Fruit fly (Drosophila melanogaster) whole organism, embryonic: ENCODE data around the gene CG14401.

Experiments used
- Adf1 ChIP-seq: fragments of 200-800 bp; sonication (Bioruptor generic); IDR thresholded peaks from 2 replicates; pipeline ENCODE4 v1.3.6; 2022; ENCODE audit warnings: missing biosample characterization, missing genetic modification characterization
- Bgb ChIP-seq: fragments of 200-800 bp; sonication (Bioruptor generic); IDR thresholded peaks from 2 replicates; pipeline ENCODE4 v1.3.6; 2022; ENCODE audit warnings: missing biosample characterization, missing genetic modification characterization; ENCODE audit not compliant: partially characterized antibody
- Bteb2 ChIP-seq: fragments of 200-800 bp; sonication (Bioruptor generic); optimal IDR thresholded peaks from 2 replicates; lab custom pipeline; 2016; ENCODE audit warnings: missing biosample characterization, missing genetic modification characterization
- CG12219 ChIP-seq: fragments of 200-800 bp; sonication (Bioruptor generic); optimal IDR thresholded peaks from 3 replicates; lab custom pipeline; 2018; ENCODE audit warnings: missing biosample characterization, mild to moderate bottlenecking, missing genetic modification characterization
- CG12299 ChIP-seq: fragments of 200-800 bp; sonication (Bioruptor generic); optimal IDR thresholded peaks from 2 replicates; lab custom pipeline; 2018; ENCODE audit warnings: missing biosample characterization, mild to moderate bottlenecking, missing genetic modification characterization
- CG12391 ChIP-seq: fragments of 200-800 bp; sonication (Bioruptor generic); optimal IDR thresholded peaks from 3 replicates; lab custom pipeline; 2018; ENCODE audit warnings: missing biosample characterization, mild to moderate bottlenecking, missing genetic modification characterization, moderate library complexity
- CG13894 ChIP-seq: fragments of 200-800 bp; sonication (Bioruptor generic); optimal IDR thresholded peaks from 3 replicates; lab custom pipeline; 2018; ENCODE audit warnings: missing biosample characterization, mild to moderate bottlenecking, missing genetic modification characterization, moderate library complexity
- CG15269 ChIP-seq: fragments of 200-800 bp; sonication (Bioruptor generic); optimal IDR thresholded peaks from 2 replicates; lab custom pipeline; 2018; ENCODE audit warnings: missing biosample characterization, mild to moderate bottlenecking, missing genetic modification characterization, moderate library complexity
- CG15514 ChIP-seq: fragments of 200-800 bp; sonication (Bioruptor generic); optimal IDR thresholded peaks from 3 replicates; lab custom pipeline; 2017; ENCODE audit warnings: missing biosample characterization, missing genetic modification characterization, mild to moderate bottlenecking, moderate library complexity, missing genetic modification reagents
- CG18476 ChIP-seq: fragments of 200-800 bp; sonication (Bioruptor generic); optimal IDR thresholded peaks from 2 replicates; lab custom pipeline; 2016; ENCODE audit warnings: missing biosample characterization, mild to moderate bottlenecking, missing genetic modification characterization
- CG4707 ChIP-seq: fragments of 200-800 bp; sonication (Bioruptor generic); optimal IDR thresholded peaks from 2 replicates; lab custom pipeline; 2018; ENCODE audit warnings: missing biosample characterization, mild to moderate bottlenecking, missing genetic modification characterization, moderate library complexity
- CG6689 ChIP-seq: fragments of 200-800 bp; sonication (Bioruptor generic); IDR thresholded peaks from 2 replicates; pipeline ENCODE4 v1.3.6; 2022; ENCODE audit warnings: missing biosample characterization, missing genetic modification characterization
- CG7357 ChIP-seq: fragments of 200-800 bp; sonication (Bioruptor generic); IDR thresholded peaks from 3 replicates; pipeline ENCODE4 v1.3.6; 2022; ENCODE audit warnings: missing biosample characterization, missing genetic modification characterization
- CG7372 ChIP-seq: fragments of 200-800 bp; sonication (Bioruptor generic); IDR thresholded peaks from 2 replicates; pipeline ENCODE4 v1.3.6; 2022; ENCODE audit warnings: missing biosample characterization, missing genetic modification characterization
- Drgx ChIP-seq: fragments of 200-800 bp; sonication (Bioruptor generic); IDR thresholded peaks from 2 replicates; pipeline ENCODE4 v1.3.6; 2022; ENCODE audit warnings: missing biosample characterization, missing genetic modification characterization
- Ets65A ChIP-seq: fragments of 200-800 bp; sonication (Bioruptor generic); peaks from one replicate; lab custom pipeline; 2016; ENCODE audit warnings: missing biosample characterization, missing genetic modification characterization
- HLH3B ChIP-seq: fragments of 200-800 bp; sonication (Bioruptor generic); IDR thresholded peaks from 2 replicates; pipeline ENCODE4 v1.3.6; 2022; ENCODE audit warnings: missing biosample characterization, missing genetic modification characterization
- HLH54F ChIP-seq: fragments of 200-800 bp; sonication (Bioruptor generic); optimal IDR thresholded peaks from 3 replicates; lab custom pipeline; 2016; ENCODE audit warnings: missing biosample characterization, missing genetic modification characterization
- Med ChIP-seq: fragments of 200-800 bp; sonication (Bioruptor generic); peaks from one replicate; lab custom pipeline; 2016; ENCODE audit warnings: missing biosample characterization, missing genetic modification characterization, mild to moderate bottlenecking, inconsistent platforms, moderate library complexity
- NFAT ChIP-seq: fragments of 200-800 bp; sonication (Bioruptor generic); IDR thresholded peaks from 2 replicates; pipeline ENCODE4 v1.3.6; 2022; ENCODE audit warnings: missing biosample characterization, missing genetic modification characterization
- NK7.1 ChIP-seq: fragments of 200-800 bp; sonication (Bioruptor generic); optimal IDR thresholded peaks from 3 replicates; lab custom pipeline; 2016; ENCODE audit warnings: missing biosample characterization, missing genetic modification characterization
- Nf-YB ChIP-seq: fragments of 200-800 bp; sonication (Bioruptor generic); optimal IDR thresholded peaks from 3 replicates; lab custom pipeline; 2019; ENCODE audit warnings: missing biosample characterization, mild to moderate bottlenecking, missing genetic modification characterization, moderate library complexity
- Nf-YC ChIP-seq: fragments of 200-800 bp; optimal IDR thresholded peaks from 3 replicates; lab custom pipeline; 2019; ENCODE audit warnings: missing biosample characterization, mild to moderate bottlenecking, missing genetic modification characterization, moderate library complexity
- Pdp1 ChIP-seq, 2 experiments: fragments of 200-800 bp; sonication (Bioruptor generic); optimal IDR thresholded peaks; 3 replicates each; lab custom pipeline; 2016; ENCODE audit warnings: missing biosample characterization in 2 of 2, missing genetic modification characterization in 2 of 2, mild to moderate bottlenecking in 1 of 2, moderate library complexity in 1 of 2
- Rx ChIP-seq: fragments of 200-800 bp; sonication (Bioruptor generic); IDR thresholded peaks from 2 replicates; pipeline ENCODE4 v1.3.6; 2022; ENCODE audit warnings: missing biosample characterization, missing genetic modification characterization
- Spps ChIP-seq: fragments of 200-800 bp; sonication (Bioruptor generic); optimal IDR thresholded peaks from 2 replicates; lab custom pipeline; 2018; ENCODE audit warnings: missing biosample characterization, mild to moderate bottlenecking, missing genetic modification characterization
- ab ChIP-seq: fragments of 200-800 bp; sonication (Bioruptor generic); optimal IDR thresholded peaks from 2 replicates; lab custom pipeline; 2016; ENCODE audit warnings: missing biosample characterization, missing genetic modification characterization
- ap ChIP-seq: fragments of 200-800 bp; sonication (Bioruptor generic); IDR thresholded peaks from 2 replicates; pipeline ENCODE4 v1.3.6; 2022; ENCODE audit warnings: missing biosample characterization, missing genetic modification characterization
- bbx ChIP-seq: fragments of 200-800 bp; sonication (Bioruptor generic); IDR thresholded peaks from 2 replicates; pipeline ENCODE4 v1.3.6; 2022; ENCODE audit warnings: missing biosample characterization, missing genetic modification characterization; ENCODE audit not compliant: partially characterized antibody
- btn ChIP-seq: fragments of 200-800 bp; sonication (Bioruptor generic); optimal IDR thresholded peaks from 2 replicates; lab custom pipeline; 2016; ENCODE audit warnings: missing biosample characterization, missing genetic modification characterization
- chinmo ChIP-seq: fragments of 200-800 bp; sonication (Bioruptor generic); IDR thresholded peaks from 4 replicates; pipeline ENCODE4 v1.3.6; 2022; ENCODE audit warnings: missing biosample characterization, missing genetic modification characterization; ENCODE audit not compliant: partially characterized antibody
- chn ChIP-seq: fragments of 200-800 bp; sonication (Bioruptor generic); optimal IDR thresholded peaks from 2 replicates; lab custom pipeline; 2016; ENCODE audit warnings: missing biosample characterization, missing genetic modification characterization
- dmrt99B ChIP-seq: fragments of 200-800 bp; sonication (Bioruptor generic); optimal IDR thresholded peaks from 2 replicates; lab custom pipeline; 2018; ENCODE audit warnings: missing biosample characterization, mild to moderate bottlenecking, missing genetic modification characterization, moderate library complexity
- grn ChIP-seq: fragments of 200-800 bp; sonication (Bioruptor generic); optimal IDR thresholded peaks from 3 replicates; lab custom pipeline; 2017; ENCODE audit warnings: missing biosample characterization, missing genetic modification characterization
- hb ChIP-seq: fragments of 200-800 bp; sonication (Bioruptor generic); IDR thresholded peaks from 3 replicates; pipeline ENCODE4 v1.3.6; 2022; ENCODE audit warnings: missing biosample characterization, missing genetic modification characterization; ENCODE audit not compliant: partially characterized antibody
- hbn ChIP-seq: fragments of 200-800 bp; sonication (Bioruptor generic); IDR thresholded peaks from 2 replicates; pipeline ENCODE4 v1.3.6; 2022; ENCODE audit warnings: missing biosample characterization, missing genetic modification characterization; ENCODE audit not compliant: partially characterized antibody
- lab ChIP-seq: fragments of 200-800 bp; sonication (Bioruptor generic); optimal IDR thresholded peaks from 3 replicates; lab custom pipeline; 2017; ENCODE audit warnings: missing biosample characterization, missing genetic modification characterization, mild to moderate bottlenecking, moderate library complexity, missing genetic modification reagents
- mirr ChIP-seq: fragments of 200-800 bp; sonication (Bioruptor generic); optimal IDR thresholded peaks from 3 replicates; lab custom pipeline; 2018; ENCODE audit warnings: missing biosample characterization, mild to moderate bottlenecking, missing genetic modification characterization
- peb ChIP-seq: fragments of 200-800 bp; sonication (Bioruptor generic); IDR thresholded peaks from 2 replicates; pipeline ENCODE4 v1.3.6; 2022; ENCODE audit warnings: missing biosample characterization, missing genetic modification characterization
- sens ChIP-seq: fragments of 200-800 bp; sonication (Bioruptor generic); peaks from one replicate; lab custom pipeline; 2016; ENCODE audit warnings: missing biosample characterization, missing genetic modification characterization
- seq ChIP-seq: fragments of 200-800 bp; sonication (Bioruptor generic); IDR thresholded peaks from 2 replicates; pipeline ENCODE4 v1.3.6; 2022; ENCODE audit warnings: missing biosample characterization, missing genetic modification characterization
- slou ChIP-seq: fragments of 200-800 bp; sonication (Bioruptor generic); optimal IDR thresholded peaks from 3 replicates; lab custom pipeline; 2016; ENCODE audit warnings: missing biosample characterization, missing genetic modification characterization
- tup ChIP-seq: fragments of 200-800 bp; sonication (Bioruptor generic); optimal IDR thresholded peaks from 2 replicates; lab custom pipeline; 2016; ENCODE audit warnings: missing biosample characterization, mild to moderate bottlenecking, missing genetic modification characterization, moderate library complexity
- vvl ChIP-seq: fragments of 200-800 bp; sonication (Bioruptor generic); IDR thresholded peaks from 2 replicates; pipeline ENCODE4 v1.3.6; 2022; ENCODE audit warnings: missing biosample characterization, missing genetic modification characterization
- yki ChIP-seq: fragments of >200 bp; optimal IDR thresholded peaks from 3 replicates; lab custom pipeline; 2018

The CG14401 gene

dm6 chr2L:20904327-20904726 is 34.7 kb downstream of the CG14401 start:
- no peak for TF ChIP-seq Nf-YC (tag; lab: Kevin White, UChicago)
- peak; percentile 94 for TF ChIP-seq CG13894
- TF ChIP-seq lab (GFP tag; lab: Kevin White, UChicago) = peak; percentile 5
- TF ChIP-seq HLH54F (GFP tag; lab: Kevin White, UChicago) = no peak
- TF ChIP-seq dmrt99B (tag; lab: Kevin White, UChicago) = no peak
- no peak for TF ChIP-seq Rx
- 0 out of 4 replicates have a peak, but pooled peaks have one; percentile 36 for TF ChIP-seq chinmo
- peak; percentile 15 for TF ChIP-seq grn (GFP tag; lab: Kevin White, UChicago)

- TF ChIP-seq hb (GFP tag; lab: Robert Waterston, UW) (no peak), CG4707 (GFP tag; lab: Kevin White, UChicago) (no peak), seq (GFP tag; lab: Robert Waterston, UW) (no peak), sens (peak; percentile 46), peb (GFP tag; lab: Robert Waterston, UW) (no peak), slou (no peak), Ets65A (GFP tag; lab: Kevin White, UChicago) (peak; percentile 10)
Measured at dm6 chr2L:20905025-20905424, 35.4 kb downstream of the CG14401 start.

DNA sequence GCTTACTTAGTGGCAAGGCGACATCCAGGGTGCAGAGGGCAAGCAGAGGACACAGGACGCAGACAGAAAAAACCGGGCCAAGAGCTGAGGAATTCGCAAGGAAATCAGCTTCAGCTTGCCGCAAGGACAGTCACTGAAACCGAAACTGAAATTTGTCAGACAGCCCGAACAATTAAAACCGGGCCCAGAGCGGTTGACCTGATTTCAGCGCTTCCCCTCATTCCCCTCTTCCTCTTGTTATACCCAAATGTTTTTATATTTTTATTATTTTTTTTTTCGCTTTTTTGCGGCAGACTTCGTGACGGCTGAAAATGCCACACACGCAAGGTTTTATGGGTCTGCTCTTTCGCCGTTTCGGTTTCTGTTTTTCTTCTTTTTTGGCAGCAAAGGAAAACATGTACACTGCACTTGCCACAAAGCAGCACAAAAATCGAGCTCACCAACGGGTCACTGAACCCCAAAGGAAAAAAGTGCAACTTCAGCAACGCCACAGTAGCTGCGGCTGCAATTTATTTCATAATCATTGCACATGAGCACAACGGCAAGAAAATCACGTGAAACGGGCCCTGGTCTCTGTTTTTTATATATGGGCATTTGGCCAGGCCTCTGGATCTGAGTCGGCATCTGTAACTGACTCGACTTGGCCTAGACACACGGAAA is 38.5 kb downstream of the CG14401 start:
- TF ChIP-seq Med (peak; percentile 29), vvl (GFP tag; lab: Robert Waterston, UW) (no peak), Bgb (GFP tag; lab: Robert Waterston, UW) (peak; percentile 23; the same call in 1 of the 2 replicates), yki (no peak)

DNA sequence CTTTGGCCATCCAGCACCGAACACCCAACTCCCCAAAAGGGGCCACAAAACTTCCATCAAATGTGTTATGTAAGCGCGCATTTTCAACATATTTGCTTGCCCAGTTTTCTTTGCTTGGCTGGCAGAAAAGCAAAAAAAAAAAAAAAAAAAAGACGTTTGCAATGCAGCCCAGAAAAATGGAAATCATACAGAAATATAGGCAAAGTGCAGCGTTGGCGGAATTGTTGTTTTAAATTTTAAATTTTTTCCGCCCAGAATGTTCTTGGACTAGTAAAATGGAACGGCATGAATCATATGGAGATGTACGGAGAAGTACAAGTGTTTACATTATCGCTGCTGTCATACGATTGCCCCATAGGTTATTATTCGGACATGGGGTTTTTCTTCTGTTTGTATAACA is 39.6 kb downstream of the CG14401 start:
- TF ChIP-seq ap (GFP tag; lab: Robert Waterston, UW) (no peak), tup (no peak), Drgx (GFP tag; lab: Robert Waterston, UW) (0 out of 2 replicates have a peak, but pooled peaks have one; percentile 5), CG7372 (peak; percentile 55; the same call in 1 of the 2 replicates), Adf1 (GFP tag; lab: Robert Waterston, UW) (no peak), Pdp1 (GFP tag; optimal IDR thresholded peaks at IDR 0.05; lab: Kevin White, UChicago) (peak in 1 of 2 experiments; percentile 78), ab (GFP tag; lab: Kevin White, UChicago) (no peak), Bteb2 (GFP tag; lab: Kevin White, UChicago) (no peak)
- TF ChIP-seq, all 482 proteins: peak for 3

DNA sequence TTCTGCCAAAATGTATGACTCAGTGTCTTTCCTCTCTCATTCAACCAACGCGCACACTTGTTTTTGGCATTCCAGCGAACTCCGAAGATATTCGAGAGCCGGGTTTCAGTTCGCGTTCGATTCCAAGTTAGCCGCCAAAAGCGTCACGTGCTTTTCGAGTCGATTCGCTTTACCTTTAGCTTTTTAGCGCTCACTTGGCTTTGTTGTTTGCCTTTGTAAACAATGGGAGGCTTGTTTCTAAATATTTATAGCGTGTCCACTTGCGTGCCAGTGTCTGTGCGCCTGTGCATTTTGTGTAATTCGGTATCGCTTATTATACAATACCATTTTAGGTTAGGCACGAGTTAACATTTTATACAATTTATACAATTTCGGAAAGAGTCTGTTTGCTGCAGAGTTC is 41.7 kb downstream of the CG14401 start:
- TF ChIP-seq CG15514 (GFP tag; lab: Kevin White, UChicago) (peak; percentile 44), mirr (GFP tag; lab: Kevin White, UChicago) (peak; percentile 44), CG18476 (GFP tag; lab: Kevin White, UChicago) (no peak), CG12391 (no peak), bbx (GFP tag; lab: Robert Waterston, UW) (no peak), HLH3B (GFP tag; lab: Robert Waterston, UW) (no peak), CG15269 (tag; lab: Kevin White, UChicago) (peak; percentile 61), btn (GFP tag; lab: Kevin White, UChicago) (no peak), NK7.1 (GFP tag; lab: Kevin White, UChicago) (no peak), Spps (tag; lab: Kevin White, UChicago) (no peak), Rx (no peak), CG7357 (GFP tag; lab: Robert Waterston, UW) (no peak), CG6689 (GFP tag; lab: Robert Waterston, UW) (no peak), CG12219 (GFP tag; lab: Kevin White, UChicago) (peak; percentile 3), chn (no peak), hbn (GFP tag; lab: Robert Waterston, UW) (no peak), Nf-YB (GFP tag; lab: Kevin White, UChicago) (no peak), NFAT (GFP tag; lab: Robert Waterston, UW) (no peak), CG12299 (peak; percentile 31)
